Fruit fly (Drosophila melanogaster): Measurements from ENCODE around the gene Syx17.

Gene Syx17

dm6 chr3L:4380231-4380645, 23.0 kb upstream of the Syx17 start, which contains the start of gene DopEcR (continued):
- peak; percentile 22; the same call in 1 of the 2 replicates for TF ChIP-seq slbo (GFP tag; IDR thresholded peaks at IDR 0.05)
- TF ChIP-seq twi (tag; optimal IDR thresholded peaks at IDR 0.05) = no peak
- no peak for TF ChIP-seq Chrac-16 (GFP tag; optimal IDR thresholded peaks at IDR 0.05)
- no peak for TF ChIP-seq CG12942 (GFP tag; optimal IDR thresholded peaks at IDR 0.05)
- no peak for TF ChIP-seq YL-1 (GFP tag; optimal IDR thresholded peaks at IDR 0.05)
- no peak; the same call in 2 of the 3 replicates for TF ChIP-seq CG34422 (GFP tag; IDR thresholded peaks at IDR 0.05)
- no peak for TF ChIP-seq sug (tag; optimal IDR thresholded peaks at IDR 0.05)
- 0 out of 2 replicates have a peak, but pooled peaks have one; percentile 42 for TF ChIP-seq CG32532 (GFP tag; IDR thresholded peaks at IDR 0.05)
- no peak for TF ChIP-seq Sox100B (GFP tag; optimal IDR thresholded peaks at IDR 0.05)
- no peak for TF ChIP-seq NFAT (GFP tag; IDR thresholded peaks at IDR 0.05)
- TF ChIP-seq odd (GFP tag; optimal IDR thresholded peaks at IDR 0.05) = no peak
- peak; percentile 31 for TF ChIP-seq CG34376 (GFP tag; optimal IDR thresholded peaks at IDR 0.05)
- peak; percentile 19 for TF ChIP-seq CG1603 (tag; optimal IDR thresholded peaks at IDR 0.05)
- TF ChIP-seq tx (GFP tag; optimal IDR thresholded peaks at IDR 0.05) = no peak
- no peak for TF ChIP-seq vnd (GFP tag; IDR thresholded peaks at IDR 0.05; ENCODE audit: partially characterized antibody)
- peak; percentile 47 for TF ChIP-seq Hand (GFP tag; optimal IDR thresholded peaks at IDR 0.05)
- no peak for TF ChIP-seq CG15696 (tag; optimal IDR thresholded peaks at IDR 0.05)
- no peak for TF ChIP-seq CG11560 (tag; IDR thresholded peaks at IDR 0.05)
- TF ChIP-seq Atf-2 (GFP tag; optimal IDR thresholded peaks at IDR 0.05) = no peak
- TF ChIP-seq oc (tag; optimal IDR thresholded peaks at IDR 0.05) = no peak
- TF ChIP-seq run (tag; optimal IDR thresholded peaks at IDR 0.05) = no peak
- peak; percentile 44; the same call in 1 of the 2 replicates for TF ChIP-seq bbx (GFP tag; IDR thresholded peaks at IDR 0.05; ENCODE audit: partially characterized antibody)
- TF ChIP-seq Spps (tag; optimal IDR thresholded peaks at IDR 0.05) = no peak
- TF ChIP-seq chm (GFP tag; IDR thresholded peaks at IDR 0.05) = no peak
- TF ChIP-seq CG8089 (GFP tag; optimal IDR thresholded peaks at IDR 0.05) = no peak
- TF ChIP-seq B-H1 (GFP tag; IDR thresholded peaks at IDR 0.05) = no peak
- peak; percentile 22 for TF ChIP-seq CG6813 (GFP tag; optimal IDR thresholded peaks at IDR 0.05)
- no peak for TF ChIP-seq ash1 (GFP tag; optimal IDR thresholded peaks at IDR 0.05)
- TF ChIP-seq CG13287 (GFP tag; IDR thresholded peaks at IDR 0.05; ENCODE audit: partially characterized antibody) = peak; percentile 31; the same call in 1 of the 2 replicates
- no peak for TF ChIP-seq pros (GFP tag; optimal IDR thresholded peaks at IDR 0.05)
- TF ChIP-seq hbn (GFP tag; IDR thresholded peaks at IDR 0.05; ENCODE audit: partially characterized antibody) = no peak
- no peak for TF ChIP-seq CG12236 (GFP tag; optimal IDR thresholded peaks at IDR 0.05)
- TF ChIP-seq emc (GFP tag; optimal IDR thresholded peaks at IDR 0.05) = no peak
- TF ChIP-seq Hr3 (GFP tag; optimal IDR thresholded peaks at IDR 0.05) = no peak
- TF ChIP-seq CG12104 (GFP tag; optimal IDR thresholded peaks at IDR 0.05) = no peak
- no peak for TF ChIP-seq bab2 (GFP tag; optimal IDR thresholded peaks at IDR 0.05)
- 0 out of 3 replicates have a peak, but pooled peaks have one; percentile 24 for TF ChIP-seq CG11695 (GFP tag; IDR thresholded peaks at IDR 0.05)
- peak; percentile 20; the same call in 1 of the 2 replicates for TF ChIP-seq Bgb (GFP tag; IDR thresholded peaks at IDR 0.05; ENCODE audit: partially characterized antibody)
- TF ChIP-seq ac (GFP tag; optimal IDR thresholded peaks at IDR 0.05) = no peak
- TF ChIP-seq Scr (GFP tag; IDR thresholded peaks at IDR 0.05; ENCODE audit: partially characterized antibody) = no peak
- no peak for TF ChIP-seq tup (GFP tag; optimal IDR thresholded peaks at IDR 0.05)
- no peak for TF ChIP-seq wdn (GFP tag; IDR thresholded peaks at IDR 0.05)
- peak; percentile 9; the same call in 1 of the 2 replicates for TF ChIP-seq CG9932 (GFP tag; IDR thresholded peaks at IDR 0.05)
- no peak for TF ChIP-seq org-1 (GFP tag; optimal IDR thresholded peaks at IDR 0.05)
- TF ChIP-seq fu2 (GFP tag; optimal IDR thresholded peaks at IDR 0.05) = no peak
- TF ChIP-seq HLHmδ (GFP tag; optimal IDR thresholded peaks at IDR 0.05) = peak; percentile 24
- TF ChIP-seq BEAF-32 (GFP tag; optimal IDR thresholded peaks at IDR 0.05) = no peak
- no peak for TF ChIP-seq CG18011 (GFP tag; optimal IDR thresholded peaks at IDR 0.05)
- TF ChIP-seq E2f1 (GFP tag; IDR thresholded peaks at IDR 0.05) = no peak
- no peak for TF ChIP-seq gcm2 (GFP tag; optimal IDR thresholded peaks at IDR 0.05)
- no peak for TF ChIP-seq CG11696 (GFP tag; IDR thresholded peaks at IDR 0.05)
